Fruit fly (Drosophila melanogaster) whole organism: Measurements from ENCODE around the gene ppk17.

Source experiments
- CG8478 ChIP-seq: fragments of >200 bp; optimal IDR thresholded peaks from 2 replicates; lab custom pipeline; 2018; ENCODE audit warnings: inconsistent platforms
- Dll ChIP-seq: fragments of >200 bp; optimal IDR thresholded peaks from 2 replicates; lab custom pipeline; 2017
- EcR ChIP-seq, 2 experiments: fragments of >200 bp; optimal IDR thresholded peaks; 2 replicates each; lab custom pipeline; 2017; ENCODE audit warnings: missing biosample characterization in 2 of 2, missing genetic modification characterization in 2 of 2, missing genetic modification reagents in 2 of 2
- pan ChIP-seq: fragments of >200 bp; optimal IDR thresholded peaks from 2 replicates; lab custom pipeline; 2017
- psq ChIP-seq: fragments of >200 bp; optimal IDR thresholded peaks from 2 replicates; lab custom pipeline; 2017
- usp ChIP-seq: fragments of >200 bp; optimal IDR thresholded peaks from 2 replicates; lab custom pipeline; 2017; ENCODE audit warnings: missing biosample characterization, missing genetic modification characterization, mixed read lengths

DNA sequence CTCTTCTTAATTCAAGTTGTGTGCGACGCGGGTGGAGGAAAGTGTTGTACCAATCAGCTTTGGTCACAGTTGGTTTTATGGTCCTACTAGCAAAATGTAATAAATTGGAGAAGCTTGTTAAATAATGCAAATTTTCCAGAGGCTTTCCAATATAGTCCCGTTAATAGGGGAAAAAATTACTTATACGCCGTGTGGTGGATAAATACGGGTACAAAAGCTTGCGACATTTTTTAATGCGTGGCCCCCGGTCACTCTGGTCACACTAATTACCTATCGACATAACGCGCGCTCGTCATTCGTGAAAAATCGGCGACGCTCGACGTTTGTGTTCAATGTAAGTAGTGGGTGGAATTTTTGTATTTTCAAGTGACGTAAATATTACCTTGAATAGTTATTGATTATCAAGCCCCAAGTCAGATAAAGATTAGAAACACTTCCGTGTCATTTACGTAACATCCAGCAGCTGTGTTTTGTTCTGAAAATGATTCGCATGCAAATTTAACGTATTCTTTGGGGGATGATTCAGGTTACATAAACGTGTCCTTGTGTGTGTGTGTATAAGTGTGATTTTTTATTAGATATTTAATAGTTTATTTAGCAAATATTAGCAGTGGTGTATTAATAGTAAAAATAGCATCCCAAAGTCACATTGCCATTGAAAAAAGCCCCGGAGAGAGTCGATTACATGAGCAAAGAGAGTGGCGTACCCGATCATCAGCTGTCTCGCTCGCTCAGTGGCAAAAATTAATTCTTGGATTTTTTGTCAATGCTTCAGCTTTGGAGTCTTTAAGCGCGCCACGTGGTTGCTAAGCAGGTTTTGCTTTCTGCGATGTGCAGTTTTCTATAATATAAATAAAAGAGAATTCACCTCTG, 40.5 kb downstream of the ppk17 start, which contains the start of gene Cyt-c-p:
- no peak for TF ChIP-seq Dll
- no peak for TF ChIP-seq psq
- no peak for TF ChIP-seq usp (GFP tag; lab: Kevin White, UChicago)
- TF ChIP-seq CG8478 (lab: Kevin White, UChicago), result no peak
- TF ChIP-seq pan (lab: Kevin White, UChicago), result no peak
- TF ChIP-seq EcR (GFP tag; optimal IDR thresholded peaks at IDR 0.05; lab: Kevin White, UChicago), result no peak
